Fruit fly (Drosophila melanogaster): ENCODE results near the gene Papss.

Gene Papss

dm6 chr3L:19846960-19847359 lies 1.9 kb downstream of the Papss start:
- TF ChIP-seq CG12605 (GFP tag; IDR thresholded peaks at IDR 0.05) (no peak), Ets98B (GFP tag; IDR thresholded peaks at IDR 0.05) (0 out of 2 replicates have a peak, but pooled peaks have one; percentile 20)

- TF ChIP-seq CG4496 (GFP tag; IDR thresholded peaks at IDR 0.05) (0 out of 3 replicates have a peak, but pooled peaks have one; percentile 22), CG15710 (tag; optimal IDR thresholded peaks at IDR 0.05) (no peak)
Observed at dm6 chr3L:19848080-19848479, 3.0 kb downstream of the Papss start.

dm6 chr3L:19857923-19858490 lies 12.9 kb downstream of the Papss start:
- no peak for TF ChIP-seq CG15710 (tag; optimal IDR thresholded peaks at IDR 0.05)
- TF ChIP-seq EcR (GFP tag; optimal IDR thresholded peaks at IDR 0.05), result peak; percentile 65
- TF ChIP-seq gl (tag; optimal IDR thresholded peaks at IDR 0.05), result no peak
- TF ChIP-seq CG8159 (tag; optimal IDR thresholded peaks at IDR 0.05), result no peak

dm6 chr3L:19861215-19861614 lies 16.1 kb downstream of the Papss start:
- TF ChIP-seq CG4496 (GFP tag; IDR thresholded peaks at IDR 0.05) (0 out of 3 replicates have a peak, but pooled peaks have one; percentile 38), D1 (tag; optimal IDR thresholded peaks at IDR 0.05) (peak; percentile 23), CG13204 (GFP tag; optimal IDR thresholded peaks at IDR 0.05) (no peak), Ets98B (GFP tag; IDR thresholded peaks at IDR 0.05) (peak; percentile 23; the same call in 1 of the 2 replicates), CG15710 (tag; optimal IDR thresholded peaks at IDR 0.05) (no peak), CG14655 (GFP tag; optimal IDR thresholded peaks at IDR 0.05) (no peak)

- TF ChIP-seq CG8159 (tag; optimal IDR thresholded peaks at IDR 0.05) (no peak), EcR (GFP tag; optimal IDR thresholded peaks at IDR 0.05) (no peak), fd96Ca (GFP tag; IDR thresholded peaks at IDR 0.05) (no peak), gl (tag; optimal IDR thresholded peaks at IDR 0.05) (no peak), CG34367 (tag; optimal IDR thresholded peaks at IDR 0.05) (no peak)
Observed at dm6 chr3L:19867238-19867637, 22.1 kb downstream of the Papss start.

- TF ChIP-seq CG4496 (GFP tag; IDR thresholded peaks at IDR 0.05), result no peak
- no peak for TF ChIP-seq CG13204 (GFP tag; optimal IDR thresholded peaks at IDR 0.05)
- no peak for TF ChIP-seq CG10348 (GFP tag; IDR thresholded peaks at IDR 0.05)
- TF ChIP-seq rn (GFP tag; IDR thresholded peaks at IDR 0.05), result no peak
- TF ChIP-seq CG8301 (tag; optimal IDR thresholded peaks at IDR 0.05), result no peak
- TF ChIP-seq CG9948 (tag; optimal IDR thresholded peaks at IDR 0.05), result no peak
- no peak for TF ChIP-seq CG14655 (GFP tag; optimal IDR thresholded peaks at IDR 0.05)
- no peak for TF ChIP-seq D1 (tag; optimal IDR thresholded peaks at IDR 0.05)
- peak; percentile 25 for TF ChIP-seq CG17806 (tag; optimal IDR thresholded peaks at IDR 0.05)
- no peak for TF ChIP-seq Pif1B (GFP tag; optimal IDR thresholded peaks at IDR 0.05)
- no peak for TF ChIP-seq CG15710 (tag; optimal IDR thresholded peaks at IDR 0.05)
- no peak for TF ChIP-seq EcR (GFP tag; optimal IDR thresholded peaks at IDR 0.05)
- TF ChIP-seq CG32121 (GFP tag; IDR thresholded peaks at IDR 0.05), result no peak
- TF ChIP-seq CG8159 (tag; optimal IDR thresholded peaks at IDR 0.05), result no peak
- no peak for TF ChIP-seq fd96Ca (GFP tag; IDR thresholded peaks at IDR 0.05)
- TF ChIP-seq CG12605 (GFP tag; IDR thresholded peaks at IDR 0.05), result no peak
- no peak for TF ChIP-seq Snoo (tag; optimal IDR thresholded peaks at IDR 0.05)
- TF ChIP-seq Ets98B (GFP tag; IDR thresholded peaks at IDR 0.05), result peak; percentile 31
- TF ChIP-seq Pif1A (GFP tag; optimal IDR thresholded peaks at IDR 0.05), result peak; percentile 1
- peak; percentile 29 for TF ChIP-seq gl (tag; optimal IDR thresholded peaks at IDR 0.05)
- no peak for TF ChIP-seq CG34367 (tag; optimal IDR thresholded peaks at IDR 0.05)
Observed at dm6 chr3L:19869698-19870097, 24.6 kb downstream of the Papss start.

- TF ChIP-seq Pif1B (GFP tag; optimal IDR thresholded peaks at IDR 0.05), result peak; percentile 42
- TF ChIP-seq CG34367 (tag; optimal IDR thresholded peaks at IDR 0.05), result peak; percentile 23
- TF ChIP-seq CG15710 (tag; optimal IDR thresholded peaks at IDR 0.05), result peak; percentile 35
- no peak for TF ChIP-seq CG32121 (GFP tag; IDR thresholded peaks at IDR 0.05)
- TF ChIP-seq CG4496 (GFP tag; IDR thresholded peaks at IDR 0.05), result peak; percentile 70
- no peak for TF ChIP-seq CG17806 (tag; optimal IDR thresholded peaks at IDR 0.05)
- no peak for TF ChIP-seq CG8301 (tag; optimal IDR thresholded peaks at IDR 0.05)
- peak; percentile 67; the same call in 1 of the 3 replicates for TF ChIP-seq fd96Ca (GFP tag; IDR thresholded peaks at IDR 0.05)
- TF ChIP-seq CG8159 (tag; optimal IDR thresholded peaks at IDR 0.05), result peak; percentile 52
- peak; percentile 53 for TF ChIP-seq Snoo (tag; optimal IDR thresholded peaks at IDR 0.05)
Observed at dm6 chr3L:19870843-19871666, 26.0 kb downstream of the Papss start, which contains the start of the genes Rab8 and Usp32. Gene Rab8, minus strand, starts transcription at chr3L:19871078. Gene Usp32, plus strand, starts transcription at chr3L:19871139.

All from whole organism, pupa.